Worm (Caenorhabditis elegans) whole organism, dauer: Measurements from ENCODE around the gene clik-2.

Source experiments
- unc-62 ChIP-seq: sonication (generic microtip); optimal IDR thresholded peaks from 2 replicates; lab custom pipeline; 2017; ENCODE audit warnings: missing biosample characterization, missing genetic modification reagents, missing genetic modification characterization

clik-2 gene

DNA sequence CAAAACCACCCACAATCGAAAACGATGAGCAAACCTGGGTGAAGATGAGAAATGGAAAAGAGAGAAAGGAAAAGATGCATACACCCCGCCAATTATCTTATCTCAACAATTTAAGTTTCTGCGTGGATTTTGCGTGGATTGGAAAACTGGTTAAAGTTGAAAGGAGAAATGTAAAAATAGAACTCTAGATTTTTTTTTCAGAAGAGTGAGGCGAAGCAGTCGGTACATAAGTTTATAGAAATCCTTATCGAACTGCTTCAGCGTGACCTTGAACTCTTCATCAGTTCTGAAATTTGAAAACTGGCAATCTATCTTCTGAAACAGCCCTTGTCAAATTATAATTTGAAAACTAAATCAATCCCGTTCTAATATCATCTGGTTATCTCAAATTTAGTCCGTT, at the start of gene clik-2:
Gene clik-2 (minus strand): TSS at position 101 of the 400 bp plus-strand sequence.
- TF ChIP-seq unc-62 (GFP tag; lab: Kevin White, UChicago) = no peak

DNA sequence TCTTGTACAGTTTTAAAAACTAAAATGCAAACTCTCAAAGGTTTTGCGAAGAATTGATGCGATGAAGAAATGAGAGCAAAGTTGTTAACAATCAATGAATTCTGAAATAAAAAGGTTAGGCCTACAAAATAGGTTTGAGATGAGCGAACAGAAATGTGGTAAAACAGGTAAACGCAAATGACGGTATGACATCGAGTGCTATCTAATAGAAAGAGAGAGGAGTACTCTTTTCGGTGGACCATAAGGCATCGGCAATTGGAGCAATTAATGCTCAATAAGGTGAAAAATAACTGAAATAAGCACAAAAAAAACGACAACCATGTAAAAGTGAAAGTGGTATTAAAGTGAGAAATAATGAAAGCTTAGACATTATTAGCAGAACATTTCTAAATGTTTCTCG, 47.2 kb upstream of the clik-2 start, which contains the start of gene set-12:
Gene set-12 (minus strand): TSS at position 101 of the 400 bp plus-strand sequence.
- TF ChIP-seq unc-62 (GFP tag; lab: Kevin White, UChicago) = no peak

ce11 chrX:7733571-7733970, 44.6 kb upstream of the clik-2 start:
- TF ChIP-seq unc-62 (GFP tag; lab: Kevin White, UChicago) = no peak

- no peak for TF ChIP-seq unc-62 (GFP tag; lab: Kevin White, UChicago)
Observed at ce11 chrX:7727601-7728000, 38.6 kb upstream of the clik-2 start, which contains the start of gene vit-1. vit-1 (plus strand) TSS chrX:7727889.

DNA sequence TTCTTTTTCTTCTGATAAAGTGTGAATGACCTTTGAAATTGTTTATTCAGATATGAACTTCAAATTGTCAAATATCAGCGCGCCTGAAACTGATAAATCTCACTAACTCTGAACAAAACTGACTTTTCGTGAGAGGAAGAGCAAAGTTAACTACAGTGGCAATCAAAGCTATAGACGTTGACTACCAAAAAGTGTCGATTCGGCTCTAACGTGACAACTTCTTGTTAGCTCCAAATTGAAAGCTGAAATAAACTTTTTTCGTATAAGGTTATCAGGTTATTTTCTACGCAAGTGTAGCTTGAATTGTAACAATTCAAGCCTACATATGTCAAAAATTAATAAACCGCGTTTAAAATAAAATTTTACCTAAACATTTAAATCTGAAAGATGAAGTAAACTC, 37.3 kb upstream of the clik-2 start:
- TF ChIP-seq unc-62 (GFP tag; lab: Kevin White, UChicago) = no peak

DNA sequence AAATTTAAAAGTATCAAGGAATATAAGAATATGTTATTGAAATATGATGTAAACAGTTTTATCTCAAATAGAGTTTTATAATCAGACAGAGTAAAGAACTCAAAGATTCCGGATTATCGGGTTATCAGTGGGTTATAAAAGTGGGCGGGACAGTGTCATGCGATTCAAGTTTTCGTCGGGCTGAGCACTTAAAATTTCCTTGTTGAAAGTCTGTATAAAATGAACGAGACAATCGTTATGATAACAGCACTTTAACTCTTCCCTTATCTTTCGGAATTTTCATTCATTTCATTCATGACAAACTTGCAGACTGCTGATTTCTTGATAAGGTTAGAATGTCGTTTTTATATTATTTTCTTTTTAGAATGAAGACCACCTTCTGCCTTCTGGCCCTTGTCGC, 36.6 kb upstream of the clik-2 start, which contains the start of gene spp-14:
Gene spp-14 (plus strand): TSS at position 365 of the 400 bp plus-strand sequence.
- no peak for TF ChIP-seq unc-62 (GFP tag; lab: Kevin White, UChicago)

DNA sequence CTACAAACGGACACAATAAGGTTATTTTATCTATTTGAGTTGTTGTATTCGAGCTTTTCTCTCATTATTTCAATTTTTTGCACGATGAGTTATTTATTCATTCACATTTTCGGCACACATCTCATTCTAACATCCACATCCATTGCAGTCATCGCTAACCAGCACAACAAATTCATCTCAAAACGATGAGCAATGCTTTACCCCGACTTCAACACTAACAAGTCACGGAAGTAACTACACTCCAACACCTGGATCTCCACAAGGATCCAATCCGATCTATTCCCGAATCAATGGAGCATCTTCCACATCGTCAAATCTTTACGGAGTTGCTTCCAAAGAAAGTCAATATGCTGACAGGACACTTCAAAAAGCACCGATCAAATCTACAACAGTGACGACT, 35.1 kb upstream of the clik-2 start:
- TF ChIP-seq unc-62 (GFP tag; lab: Kevin White, UChicago) = no peak

ce11 chrX:7720565-7720964, 31.5 kb upstream of the clik-2 start:
- no peak for TF ChIP-seq unc-62 (GFP tag; lab: Kevin White, UChicago)

ce11 chrX:7718972-7719371, 30.0 kb upstream of the clik-2 start, which contains the start of gene K09F5.6:
K09F5.6 (plus strand) TSS chrX:7719272.
- TF ChIP-seq unc-62 (GFP tag; lab: Kevin White, UChicago) = no peak

- TF ChIP-seq unc-62 (GFP tag; lab: Kevin White, UChicago) = no peak
Observed at ce11 chrX:7715463-7715862, 26.4 kb upstream of the clik-2 start.

ce11 chrX:7712887-7713286, 23.9 kb upstream of the clik-2 start:
- no peak for TF ChIP-seq unc-62 (GFP tag; lab: Kevin White, UChicago)

DNA sequence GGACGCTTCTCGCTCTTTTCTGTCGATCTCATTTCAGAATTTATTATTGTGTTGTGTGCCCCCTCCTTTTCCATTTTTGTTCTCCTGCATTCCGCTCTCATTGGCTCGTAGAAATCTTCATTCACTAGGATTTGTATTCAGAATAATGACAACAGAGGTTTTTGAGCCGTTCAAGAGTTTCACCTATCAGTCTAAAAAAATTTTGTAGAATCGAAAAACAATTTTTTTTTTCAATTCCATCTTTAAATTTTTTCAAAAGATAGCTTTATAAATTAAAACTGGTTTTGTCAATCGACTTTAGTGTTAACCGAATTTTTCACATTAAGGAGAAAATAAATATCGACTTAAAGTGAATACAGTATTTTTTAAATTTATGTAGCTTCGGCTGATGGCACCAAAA, 21.6 kb upstream of the clik-2 start, which contains the start of gene K09F5.4:
Gene K09F5.4 (minus strand): TSS at position 101 of the 400 bp plus-strand sequence.
- TF ChIP-seq unc-62 (GFP tag; lab: Kevin White, UChicago) = no peak

DNA sequence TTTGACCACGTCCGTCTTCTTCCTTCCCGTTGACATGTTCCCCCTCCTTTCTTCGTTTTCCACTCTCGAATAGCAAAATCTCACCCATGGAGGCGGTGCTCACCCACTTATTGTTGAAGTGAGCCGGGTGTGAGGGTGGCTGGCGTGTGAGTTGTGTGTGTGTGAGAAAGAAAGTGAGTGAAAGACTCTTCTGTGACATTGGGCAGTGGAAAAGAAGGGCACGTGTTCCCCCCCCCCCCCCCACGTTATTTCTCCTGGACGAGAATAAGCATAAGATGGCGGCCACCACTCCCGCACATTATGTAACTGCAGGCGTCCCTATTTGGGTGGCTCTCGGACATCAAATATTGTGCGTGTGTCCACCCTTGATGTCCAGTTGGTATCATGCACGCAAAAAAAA, 21.2 kb upstream of the clik-2 start:
- TF ChIP-seq unc-62 (GFP tag; lab: Kevin White, UChicago) = no peak

DNA sequence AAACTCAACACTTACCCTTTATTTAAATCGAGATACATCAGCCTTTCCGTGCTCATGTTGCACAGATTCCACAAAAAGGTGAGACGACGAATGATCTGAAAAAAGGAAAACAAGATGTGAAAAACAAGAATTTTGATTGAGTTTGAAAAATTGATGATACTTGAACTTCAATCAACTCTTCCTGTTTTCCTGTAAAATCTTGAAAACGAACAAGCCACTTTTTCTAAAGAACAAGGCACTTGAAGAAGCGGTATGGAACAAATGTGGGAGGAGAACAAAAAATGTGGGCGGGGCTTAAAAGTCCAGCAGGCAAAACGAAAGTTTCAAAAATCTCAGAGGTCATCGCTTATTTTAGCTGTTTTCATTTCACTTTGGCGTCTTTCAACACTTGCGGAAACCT, 18.0 kb upstream of the clik-2 start, which contains the start of gene kvs-1:
Gene kvs-1 (minus strand): TSS at position 101 of the 400 bp plus-strand sequence.
- no peak for TF ChIP-seq unc-62 (GFP tag; lab: Kevin White, UChicago)

DNA sequence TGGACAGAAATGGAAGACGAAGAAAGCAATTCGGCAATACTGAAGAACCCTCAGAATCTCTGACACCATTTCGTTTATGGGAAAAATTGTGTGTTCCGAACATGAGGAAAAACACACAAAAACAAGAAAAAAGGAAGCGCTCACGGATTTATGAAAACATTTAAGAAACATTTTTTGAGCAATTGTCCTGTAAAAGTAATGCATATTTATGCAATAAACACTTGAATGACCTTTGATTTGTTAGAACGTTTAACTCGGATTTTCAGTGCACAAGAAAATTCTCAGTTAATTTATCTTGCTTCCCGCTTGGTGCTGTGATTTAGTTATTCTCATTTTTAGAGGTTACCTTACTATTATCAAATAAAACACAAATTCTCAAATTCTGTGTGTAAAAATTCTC, 14.8 kb upstream of the clik-2 start:
- TF ChIP-seq unc-62 (GFP tag; lab: Kevin White, UChicago) = no peak

ce11 chrX:7689570-7689969, 551 bp upstream of the clik-2 start:
- no peak for TF ChIP-seq unc-62 (GFP tag; lab: Kevin White, UChicago)
